Worm (Caenorhabditis elegans) whole organism, young adult: ENCODE data around the gene hecw-1.

Source experiments
- ama-1 ChIP-seq, 3 experiments: fragments of 150-350 bp in 1 of 3; sonication (generic microtip) in 2 of 3; optimal IDR thresholded peaks; 2 replicates each; lab custom pipeline; 2014 to 2018; ENCODE audit warnings: missing biosample characterization in 2 of 3, missing genetic modification characterization in 2 of 3, missing genetic modification reagents in 2 of 3
- efl-1 ChIP-seq: fragments of 150-350 bp; optimal IDR thresholded peaks from 2 replicates; lab custom pipeline; 2014; ENCODE audit warnings: missing biosample characterization, missing genetic modification reagents, missing genetic modification characterization

ce11 chrIII:3351091-3351490, 38.7 kb downstream of the hecw-1 start:
- TF ChIP-seq ama-1 (optimal IDR thresholded peaks at IDR 0.05; lab: Kevin White, UChicago) (no peak), ama-1 (GFP tag; optimal IDR thresholded peaks at IDR 0.05; lab: Kevin White, UChicago) (no peak), efl-1 (GFP tag; lab: Kevin White, UChicago) (no peak)
